Fruit fly (Drosophila melanogaster) whole organism, wandering third instar larva: ENCODE measurements around the gene CG14053.

Experiments
- Dfd ChIP-seq: fragments of >200 bp; optimal IDR thresholded peaks from 2 replicates; lab custom pipeline; 2017; ENCODE audit warnings: missing biosample characterization, missing genetic modification characterization
- Dif ChIP-seq: fragments of 200-275, 200-300 bp; sonication (Bioruptor generic); optimal IDR thresholded peaks from 2 replicates; lab custom pipeline; 2018; ENCODE audit warnings: missing biosample characterization, missing genetic modification characterization; ENCODE audit not compliant: partially characterized antibody
- HLH106 ChIP-seq: fragments of 200-800 bp; optimal IDR thresholded peaks from 3 replicates; lab custom pipeline; 2019; ENCODE audit warnings: missing biosample characterization, mild to moderate bottlenecking, missing genetic modification characterization, moderate library complexity
- Hr78 ChIP-seq: fragments of >200 bp; optimal IDR thresholded peaks from 2 replicates; lab custom pipeline; 2017; ENCODE audit warnings: missing biosample characterization, missing genetic modification characterization
- Jra ChIP-seq: sonication (Bioruptor generic); optimal IDR thresholded peaks from 2 replicates; lab custom pipeline; 2016; ENCODE audit warnings: missing biosample characterization, missing genetic modification characterization
- Rel ChIP-seq, 2 experiments: fragments of 200-800 bp; sonication (Bioruptor generic) in 1 of 2; optimal IDR thresholded peaks; 2 replicates in 1 of 2; 3 replicates in 1 of 2; lab custom pipeline; 2016 to 2019; ENCODE audit warnings: mild to moderate bottlenecking in 2 of 2, missing biosample characterization in 2 of 2, missing genetic modification characterization in 2 of 2, moderate library complexity in 1 of 2
- foxo ChIP-seq, 2 experiments: fragments of 200-800 bp; sonication (Bioruptor generic); optimal IDR thresholded peaks; 2 replicates in 1 of 2; 3 replicates in 1 of 2; lab custom pipeline; 2016 to 2017; ENCODE audit warnings: missing biosample characterization in 2 of 2, missing genetic modification characterization in 2 of 2
- fru ChIP-seq: fragments of 200-800 bp; sonication (Bioruptor generic); optimal IDR thresholded peaks from 3 replicates; lab custom pipeline; 2016; ENCODE audit warnings: missing biosample characterization, mild to moderate bottlenecking, missing genetic modification characterization
- pan ChIP-seq: fragments of >200 bp; optimal IDR thresholded peaks from 2 replicates; lab custom pipeline; 2017
- psq ChIP-seq: fragments of 200-800 bp; sonication (Bioruptor generic); optimal IDR thresholded peaks from 3 replicates; lab custom pipeline; 2017; ENCODE audit warnings: missing biosample characterization, mild to moderate bottlenecking, missing genetic modification characterization, moderate library complexity
- usp ChIP-seq: fragments of >200 bp; optimal IDR thresholded peaks from 2 replicates; lab custom pipeline; 2017; ENCODE audit warnings: missing biosample characterization, missing genetic modification characterization

dm6 chrX:2218455-2218854 is 24.7 kb upstream of the CG14053 start:
- TF ChIP-seq usp = no peak
- no peak for TF ChIP-seq Dfd (GFP tag; lab: Kevin White, UChicago)
- TF ChIP-seq psq = no peak
- TF ChIP-seq Jra (GFP tag; lab: Kevin White, UChicago) = no peak
- no peak for TF ChIP-seq fru (GFP tag; lab: Kevin White, UChicago)
- no peak for TF ChIP-seq foxo (GFP tag; optimal IDR thresholded peaks at IDR 0.05; lab: Kevin White, UChicago)
- TF ChIP-seq HLH106 = no peak
- no peak for TF ChIP-seq Rel (GFP tag; optimal IDR thresholded peaks at IDR 0.05; lab: Kevin White, UChicago)
- no peak for TF ChIP-seq Rel (tag; optimal IDR thresholded peaks at IDR 0.05; lab: Kevin White, UChicago)
- TF ChIP-seq pan (lab: Kevin White, UChicago) = no peak
- no peak for TF ChIP-seq Hr78 (GFP tag; lab: Kevin White, UChicago)
- no peak for TF ChIP-seq Dif (GFP tag; lab: Kevin White, UChicago)
